Fruit fly (Drosophila melanogaster): ENCODE data around the gene Hsp68.

Hsp68 gene

dm6 chr3R:24057188-24057587, at the start of gene Hsp68:
Hsp68 (minus strand) TSS chr3R:24057310.
- TF ChIP-seq CG15710 (tag; optimal IDR thresholded peaks at IDR 0.05) = peak; percentile 10
- peak; percentile 88 for TF ChIP-seq EcR (GFP tag; optimal IDR thresholded peaks at IDR 0.05)
- TF ChIP-seq CG13204 (GFP tag; optimal IDR thresholded peaks at IDR 0.05) = no peak
- TF ChIP-seq D1 (tag; optimal IDR thresholded peaks at IDR 0.05) = no peak
- no peak for TF ChIP-seq Pif1B (GFP tag; optimal IDR thresholded peaks at IDR 0.05)
- TF ChIP-seq gl (tag; optimal IDR thresholded peaks at IDR 0.05) = peak; percentile 1
- TF ChIP-seq rn (GFP tag; IDR thresholded peaks at IDR 0.05) = no peak
- no peak for TF ChIP-seq CG9948 (tag; optimal IDR thresholded peaks at IDR 0.05)
- TF ChIP-seq CG4496 (GFP tag; IDR thresholded peaks at IDR 0.05) = no peak
- TF ChIP-seq CG32121 (GFP tag; IDR thresholded peaks at IDR 0.05) = peak; percentile 15; the same call in 1 of the 2 replicates
- TF ChIP-seq Ets98B (GFP tag; IDR thresholded peaks at IDR 0.05) = no peak
- TF ChIP-seq CG17806 (tag; optimal IDR thresholded peaks at IDR 0.05) = no peak

dm6 chr3R:24106059-24106631, 49.0 kb upstream of the Hsp68 start:
- no peak for TF ChIP-seq gl (tag; optimal IDR thresholded peaks at IDR 0.05)
- peak; percentile 46 for TF ChIP-seq CG8301 (tag; optimal IDR thresholded peaks at IDR 0.05)
- peak; percentile 79 for TF ChIP-seq Pif1A (GFP tag; optimal IDR thresholded peaks at IDR 0.05)
- TF ChIP-seq rn (GFP tag; IDR thresholded peaks at IDR 0.05) = no peak
- TF ChIP-seq EcR (GFP tag; optimal IDR thresholded peaks at IDR 0.05) = peak; percentile 94
- TF ChIP-seq CG15710 (tag; optimal IDR thresholded peaks at IDR 0.05) = peak; percentile 1
- no peak for TF ChIP-seq CG9948 (tag; optimal IDR thresholded peaks at IDR 0.05)
- peak; percentile 47 for TF ChIP-seq Snoo (tag; optimal IDR thresholded peaks at IDR 0.05)
- peak; percentile 10 for TF ChIP-seq CG8159 (tag; optimal IDR thresholded peaks at IDR 0.05)
- no peak for TF ChIP-seq D1 (tag; optimal IDR thresholded peaks at IDR 0.05)
- TF ChIP-seq CG34367 (tag; optimal IDR thresholded peaks at IDR 0.05) = peak; percentile 5
- no peak for TF ChIP-seq CG4496 (GFP tag; IDR thresholded peaks at IDR 0.05)
- peak; percentile 82 for TF ChIP-seq Pif1B (GFP tag; optimal IDR thresholded peaks at IDR 0.05)
- peak; percentile 41 for TF ChIP-seq CG17806 (tag; optimal IDR thresholded peaks at IDR 0.05)
- peak; percentile 17 for TF ChIP-seq CG14655 (GFP tag; optimal IDR thresholded peaks at IDR 0.05)
- no peak for TF ChIP-seq CG32121 (GFP tag; IDR thresholded peaks at IDR 0.05)
- TF ChIP-seq CG13204 (GFP tag; optimal IDR thresholded peaks at IDR 0.05) = no peak

dm6 chr3R:24105312-24105902, 48.3 kb upstream of the Hsp68 start, which contains the start of gene Syx1A:
Syx1A (minus strand) TSS chr3R:24105763.
- peak; percentile 22 for TF ChIP-seq Snoo (tag; optimal IDR thresholded peaks at IDR 0.05)
- no peak for TF ChIP-seq CG9948 (tag; optimal IDR thresholded peaks at IDR 0.05)
- no peak for TF ChIP-seq Pif1B (GFP tag; optimal IDR thresholded peaks at IDR 0.05)
- TF ChIP-seq D1 (tag; optimal IDR thresholded peaks at IDR 0.05) = peak; percentile 75
- TF ChIP-seq CG13204 (GFP tag; optimal IDR thresholded peaks at IDR 0.05) = no peak
- peak; percentile 12 for TF ChIP-seq CG8159 (tag; optimal IDR thresholded peaks at IDR 0.05)
- TF ChIP-seq rn (GFP tag; IDR thresholded peaks at IDR 0.05) = no peak
- no peak for TF ChIP-seq CG10348 (GFP tag; IDR thresholded peaks at IDR 0.05)
- TF ChIP-seq gl (tag; optimal IDR thresholded peaks at IDR 0.05) = no peak
- TF ChIP-seq CG34367 (tag; optimal IDR thresholded peaks at IDR 0.05) = peak; percentile 10
- no peak for TF ChIP-seq CG14655 (GFP tag; optimal IDR thresholded peaks at IDR 0.05)
- no peak for TF ChIP-seq CG8301 (tag; optimal IDR thresholded peaks at IDR 0.05)
- peak; percentile 15 for TF ChIP-seq EcR (GFP tag; optimal IDR thresholded peaks at IDR 0.05)

- TF ChIP-seq D1 (tag; optimal IDR thresholded peaks at IDR 0.05) (no peak), CG8301 (tag; optimal IDR thresholded peaks at IDR 0.05) (peak; percentile 3)
These were observed 47.6 kb upstream of the Hsp68 start for dm6 chr3R:24104471-24105311.

- TF ChIP-seq CG4496 (GFP tag; IDR thresholded peaks at IDR 0.05) = no peak
- TF ChIP-seq CG17806 (tag; optimal IDR thresholded peaks at IDR 0.05) = no peak
- no peak for TF ChIP-seq rn (GFP tag; IDR thresholded peaks at IDR 0.05)
- no peak for TF ChIP-seq CG34367 (tag; optimal IDR thresholded peaks at IDR 0.05)
- TF ChIP-seq gl (tag; optimal IDR thresholded peaks at IDR 0.05) = no peak
These were observed 46.6 kb upstream of the Hsp68 start for dm6 chr3R:24103708-24104107.

- TF ChIP-seq Snoo (tag; optimal IDR thresholded peaks at IDR 0.05) (no peak), Pif1B (GFP tag; optimal IDR thresholded peaks at IDR 0.05) (no peak), CG10348 (GFP tag; IDR thresholded peaks at IDR 0.05) (no peak), CG8159 (tag; optimal IDR thresholded peaks at IDR 0.05) (no peak), CG8301 (tag; optimal IDR thresholded peaks at IDR 0.05) (no peak), gl (tag; optimal IDR thresholded peaks at IDR 0.05) (no peak), Ets98B (GFP tag; IDR thresholded peaks at IDR 0.05) (no peak), CG12605 (GFP tag; IDR thresholded peaks at IDR 0.05) (no peak), CG15710 (tag; optimal IDR thresholded peaks at IDR 0.05) (no peak), EcR (GFP tag; optimal IDR thresholded peaks at IDR 0.05) (no peak), CG13204 (GFP tag; optimal IDR thresholded peaks at IDR 0.05) (no peak), Pif1A (GFP tag; optimal IDR thresholded peaks at IDR 0.05) (no peak), CG4496 (GFP tag; IDR thresholded peaks at IDR 0.05) (no peak), CG14655 (GFP tag; optimal IDR thresholded peaks at IDR 0.05) (no peak)
These were observed 45.3 kb upstream of the Hsp68 start for dm6 chr3R:24102387-24102786.
